Worm (Caenorhabditis elegans) whole organism, L2 larva: Measurements from ENCODE around the gene egl-43.
"Not testable (repeated sequence)": the region's sequence is repeated elsewhere in the genome, so short reads cannot be mapped to it uniquely, and the experiment has no call there.

Experiments
- Y55F3AM.14 ChIP-seq: fragments of 200-800 bp; sonication (Bioruptor generic); optimal IDR thresholded peaks from 2 replicates; lab custom pipeline; 2018; ENCODE audit warnings: mild to moderate bottlenecking, missing genetic modification characterization, missing compliant biosample characterization
- aly-2 ChIP-seq: fragments of 150-350 bp; optimal IDR thresholded peaks from 2 replicates; lab custom pipeline; 2014; ENCODE audit warnings: missing biosample characterization, missing genetic modification characterization
- blmp-1 ChIP-seq: sonication (generic microtip); optimal IDR thresholded peaks from 2 replicates; lab custom pipeline; 2017; ENCODE audit warnings: missing genetic modification characterization, mild to moderate bottlenecking, missing compliant biosample characterization, antibody characterized with exemption, moderate library complexity; ENCODE audit not compliant: insufficient read depth
- egl-27 ChIP-seq: sonication (generic microtip); optimal IDR thresholded peaks from 3 replicates; lab custom pipeline; 2017; ENCODE audit warnings: missing biosample characterization, missing genetic modification reagents, missing genetic modification characterization
- elt-1 ChIP-seq: fragments of 150-350 bp; optimal IDR thresholded peaks from 2 replicates; lab custom pipeline; 2014; ENCODE audit warnings: missing biosample characterization, missing genetic modification characterization
- mab-5 ChIP-seq: fragments of 150-350 bp; optimal IDR thresholded peaks from 2 replicates; lab custom pipeline; 2014; ENCODE audit warnings: missing biosample characterization, missing genetic modification characterization
- snpc-4 ChIP-seq: fragments of 150-350 bp; optimal IDR thresholded peaks from 2 replicates; lab custom pipeline; 2014; ENCODE audit warnings: missing biosample characterization, missing genetic modification characterization
- unc-62 ChIP-seq: fragments of 150-350 bp; optimal IDR thresholded peaks from 2 replicates; lab custom pipeline; 2014; ENCODE audit warnings: missing biosample characterization, missing genetic modification reagents, missing genetic modification characterization
- zag-1 ChIP-seq: fragments of 150-350 bp; optimal IDR thresholded peaks from 2 replicates; lab custom pipeline; 2014; ENCODE audit warnings: missing biosample characterization, missing genetic modification characterization

DNA sequence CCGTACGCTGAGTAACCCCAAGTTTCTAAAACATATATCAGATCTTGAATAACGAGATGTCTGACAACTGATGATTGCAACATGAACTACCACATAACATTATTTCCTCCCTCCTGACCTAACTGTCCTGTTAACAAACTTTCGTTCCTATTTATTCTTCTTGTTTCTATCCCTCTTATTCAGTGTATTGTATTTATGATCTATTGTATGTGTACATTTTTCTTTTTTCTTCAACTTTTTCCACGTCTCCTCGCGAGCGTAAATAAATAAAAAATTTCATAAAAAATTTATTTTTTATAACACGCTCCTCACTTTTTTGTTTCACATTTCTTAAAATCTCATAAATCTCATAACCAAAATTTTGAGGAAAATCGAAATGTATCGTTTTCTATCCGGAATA is 51.3 kb downstream of the egl-43 start, which contains the start of gene ZK892.4:
- TF ChIP-seq snpc-4 (tag; lab: Kevin White, UChicago); egl-27 (tag; lab: Kevin White, UChicago); mab-5 (tag; lab: Kevin White, UChicago); Y55F3AM.14 (GFP tag; lab: Kevin White, UChicago); unc-62 (GFP tag; lab: Kevin White, UChicago); elt-1 (tag; lab: Kevin White, UChicago); aly-2 (tag; lab: Kevin White, UChicago); zag-1 (tag; lab: Kevin White, UChicago); blmp-1: not testable (repeated sequence)
